Worm (Caenorhabditis elegans): ENCODE results near the gene sru-17.

ce11 chrIV:12495196-12495595 lies 10.3 kb upstream of the sru-17 start, which contains the start of gene sru-20:
- TF ChIP-seq him-1 (tag; optimal IDR thresholded peaks at IDR 0.05), result no peak
- no peak for TF ChIP-seq dao-5 (tag; optimal IDR thresholded peaks at IDR 0.05)
